Fruit fly (Drosophila melanogaster) whole organism, embryonic: ENCODE data around the gene CG13690.

Source experiments
- Aef1 ChIP-seq: fragments of 200-800 bp; sonication (Bioruptor generic); IDR thresholded peaks from 3 replicates; pipeline ENCODE4 v1.3.6; 2022; ENCODE audit warnings: missing biosample characterization, missing genetic modification characterization
- Atf-2 ChIP-seq: fragments of 200-800 bp; sonication (Bioruptor generic); optimal IDR thresholded peaks from 2 replicates; lab custom pipeline; 2016; ENCODE audit warnings: missing biosample characterization, missing genetic modification characterization
- CG10654 ChIP-seq: fragments of 200-800 bp; sonication (Bioruptor generic); optimal IDR thresholded peaks from 2 replicates; lab custom pipeline; 2016; ENCODE audit warnings: missing biosample characterization, missing genetic modification characterization
- CG11085 ChIP-seq: fragments of 200-800 bp; sonication (Bioruptor generic); IDR thresholded peaks from 2 replicates; pipeline ENCODE4 v1.3.6; 2022; ENCODE audit warnings: missing biosample characterization, missing genetic modification characterization
- CG11247 ChIP-seq: fragments of 200-800 bp; sonication (Bioruptor generic); IDR thresholded peaks from 2 replicates; pipeline ENCODE4 v1.3.6; 2022; ENCODE audit warnings: missing biosample characterization, missing genetic modification characterization
- CG13775 ChIP-seq: fragments of 200-800 bp; sonication (Bioruptor generic); optimal IDR thresholded peaks from 3 replicates; lab custom pipeline; 2017; ENCODE audit warnings: missing biosample characterization, mild to moderate bottlenecking, missing genetic modification characterization
- CG14965 ChIP-seq: fragments of 200-800 bp; sonication (Bioruptor generic); optimal IDR thresholded peaks from 2 replicates; lab custom pipeline; 2016; ENCODE audit warnings: missing biosample characterization, missing genetic modification characterization, borderline replicate concordance
- CG1603 ChIP-seq: fragments of 200-800 bp; sonication (Bioruptor generic); optimal IDR thresholded peaks from 2 replicates; lab custom pipeline; 2019; ENCODE audit warnings: missing biosample characterization, mild to moderate bottlenecking, missing genetic modification characterization, moderate library complexity
- CG18599 ChIP-seq: fragments of 200-800 bp; sonication (Bioruptor generic); optimal IDR thresholded peaks from 3 replicates; lab custom pipeline; 2017; ENCODE audit warnings: missing biosample characterization, missing genetic modification characterization, mild to moderate bottlenecking, moderate library complexity, missing genetic modification reagents
- CG18619 ChIP-seq: fragments of 200-800 bp; sonication (Bioruptor generic); optimal IDR thresholded peaks from 3 replicates; lab custom pipeline; 2017; ENCODE audit warnings: missing biosample characterization, mild to moderate bottlenecking, missing genetic modification characterization
- CG2116 ChIP-seq: fragments of 200-800 bp; sonication (Bioruptor generic); optimal IDR thresholded peaks from 3 replicates; lab custom pipeline; 2018; ENCODE audit warnings: missing biosample characterization, mild to moderate bottlenecking, missing genetic modification characterization
- CG2199 ChIP-seq: fragments of 200-800 bp; sonication (Bioruptor generic); IDR thresholded peaks from 3 replicates; pipeline ENCODE4 v1.3.6; 2022; ENCODE audit warnings: missing biosample characterization, missing genetic modification characterization
- CG30020 ChIP-seq: fragments of 200-800 bp; optimal IDR thresholded peaks from 2 replicates; lab custom pipeline; 2019; ENCODE audit warnings: missing biosample characterization, mild to moderate bottlenecking, missing genetic modification characterization, moderate library complexity
- CG31224 ChIP-seq: fragments of 200-800 bp; sonication (Bioruptor generic); IDR thresholded peaks from 2 replicates; pipeline ENCODE4 v1.3.6; 2022; ENCODE audit warnings: missing biosample characterization, missing genetic modification characterization
- CG31365 ChIP-seq: fragments of 200-800 bp; sonication (Bioruptor generic); optimal IDR thresholded peaks from 2 replicates; lab custom pipeline; 2018; ENCODE audit warnings: missing biosample characterization, mild to moderate bottlenecking, missing genetic modification characterization
- CG3163 ChIP-seq: fragments of 200-800 bp; sonication (Bioruptor generic); optimal IDR thresholded peaks from 3 replicates; lab custom pipeline; 2016; ENCODE audit warnings: missing biosample characterization, missing genetic modification characterization
- CG33213 ChIP-seq: fragments of 200-800 bp; sonication (Bioruptor generic); optimal IDR thresholded peaks from 3 replicates; lab custom pipeline; 2016; ENCODE audit warnings: missing biosample characterization, missing genetic modification characterization
- CG4282 ChIP-seq: fragments of 200-800 bp; sonication (Bioruptor generic); optimal IDR thresholded peaks from 2 replicates; lab custom pipeline; 2016; ENCODE audit warnings: missing biosample characterization, missing genetic modification characterization
- CG6272 ChIP-seq: fragments of 200-800 bp; sonication (Bioruptor generic); IDR thresholded peaks from 2 replicates; pipeline ENCODE4 v1.3.6; 2022; ENCODE audit warnings: missing biosample characterization, missing genetic modification characterization
- CG6765 ChIP-seq: fragments of 200-800 bp; sonication (Bioruptor generic); optimal IDR thresholded peaks from 3 replicates; lab custom pipeline; 2017; ENCODE audit warnings: missing biosample characterization, mild to moderate bottlenecking, missing genetic modification characterization
- CG7357 ChIP-seq: fragments of 200-800 bp; sonication (Bioruptor generic); IDR thresholded peaks from 3 replicates; pipeline ENCODE4 v1.3.6; 2022; ENCODE audit warnings: missing biosample characterization, missing genetic modification characterization
- CG7556 ChIP-seq: fragments of 200-800 bp; sonication (Bioruptor generic); optimal IDR thresholded peaks from 2 replicates; lab custom pipeline; 2017; ENCODE audit warnings: missing biosample characterization, mild to moderate bottlenecking, missing genetic modification characterization
- CG7745 ChIP-seq: fragments of 200-800 bp; sonication (Bioruptor generic); optimal IDR thresholded peaks from 2 replicates; lab custom pipeline; 2018; ENCODE audit warnings: missing biosample characterization, mild to moderate bottlenecking, missing genetic modification characterization, moderate library complexity
- CG8359 ChIP-seq: fragments of 200-800 bp; sonication (Bioruptor generic); optimal IDR thresholded peaks from 2 replicates; lab custom pipeline; 2017; ENCODE audit warnings: missing biosample characterization, mild to moderate bottlenecking, missing genetic modification characterization, borderline replicate concordance
- CG9215 ChIP-seq: fragments of 200-800 bp; sonication (Bioruptor generic); IDR thresholded peaks from 2 replicates; pipeline ENCODE4 v1.3.6; 2022; ENCODE audit warnings: missing biosample characterization, missing genetic modification characterization
- CoRest ChIP-seq: fragments of 200-800 bp; sonication (Bioruptor generic); optimal IDR thresholded peaks from 3 replicates; lab custom pipeline; 2018; ENCODE audit warnings: missing biosample characterization, mild to moderate bottlenecking, missing genetic modification characterization, moderate library complexity
- D19B ChIP-seq: fragments of 200-800 bp; sonication (Bioruptor generic); optimal IDR thresholded peaks from 2 replicates; lab custom pipeline; 2017; ENCODE audit warnings: missing biosample characterization, mild to moderate bottlenecking, missing genetic modification characterization
- Dp ChIP-seq: fragments of 200-800 bp; sonication (Bioruptor generic); optimal IDR thresholded peaks from 2 replicates; lab custom pipeline; 2018; ENCODE audit warnings: missing biosample characterization, mild to moderate bottlenecking, missing genetic modification characterization, moderate library complexity
- ERR ChIP-seq: fragments of 200-800 bp; sonication (Bioruptor generic); optimal IDR thresholded peaks from 2 replicates; lab custom pipeline; 2016; ENCODE audit warnings: missing biosample characterization, missing genetic modification characterization
- Gsc ChIP-seq: fragments of 200-800 bp; sonication (Bioruptor generic); IDR thresholded peaks from 2 replicates; pipeline ENCODE4 v1.3.6; 2022; ENCODE audit warnings: missing biosample characterization, missing genetic modification characterization
- HLHmδ ChIP-seq: fragments of 200-800 bp; sonication (Bioruptor generic); optimal IDR thresholded peaks from 2 replicates; lab custom pipeline; 2018; ENCODE audit warnings: missing biosample characterization, mild to moderate bottlenecking, missing genetic modification characterization, moderate library complexity
- Hsf ChIP-seq: fragments of 200-800 bp; sonication (Bioruptor generic); optimal IDR thresholded peaks from 3 replicates; lab custom pipeline; 2016; ENCODE audit warnings: missing biosample characterization, missing genetic modification characterization
- Med ChIP-seq: fragments of 200-800 bp; sonication (Bioruptor generic); peaks from one replicate; lab custom pipeline; 2016; ENCODE audit warnings: missing biosample characterization, missing genetic modification characterization, mild to moderate bottlenecking, inconsistent platforms, moderate library complexity
- Myb ChIP-seq: fragments of 200-800 bp; sonication (Bioruptor generic); optimal IDR thresholded peaks from 2 replicates; lab custom pipeline; 2016; ENCODE audit warnings: missing biosample characterization, missing genetic modification characterization
- Oaz ChIP-seq: fragments of 200-800 bp; sonication (Bioruptor generic); IDR thresholded peaks from 2 replicates; pipeline ENCODE4 v1.3.6; 2022; ENCODE audit warnings: missing biosample characterization, missing genetic modification characterization
- Opbp ChIP-seq: fragments of 200-800 bp; sonication (Bioruptor generic); IDR thresholded peaks from 3 replicates; pipeline ENCODE4 v1.3.6; 2022; ENCODE audit warnings: missing biosample characterization, missing genetic modification characterization; ENCODE audit not compliant: partially characterized antibody
- Side ChIP-seq: fragments of 200-800 bp; sonication (Bioruptor generic); optimal IDR thresholded peaks from 2 replicates; lab custom pipeline; 2016; ENCODE audit warnings: missing biosample characterization, missing genetic modification characterization
- Sry-δ ChIP-seq: fragments of 200-800 bp; sonication (Bioruptor generic); optimal IDR thresholded peaks from 2 replicates; lab custom pipeline; 2016; ENCODE audit warnings: missing biosample characterization, missing genetic modification characterization
- cas ChIP-seq: fragments of 200-800 bp; sonication (Bioruptor generic); IDR thresholded peaks from 2 replicates; pipeline ENCODE4 v1.3.6; 2022; ENCODE audit warnings: missing biosample characterization, missing genetic modification characterization
- chm ChIP-seq: fragments of 200-800 bp; sonication (Bioruptor generic); IDR thresholded peaks from 2 replicates; pipeline ENCODE4 v1.3.6; 2022; ENCODE audit warnings: missing biosample characterization, missing genetic modification characterization
- ind ChIP-seq: fragments of 200-800 bp; sonication (Bioruptor generic); optimal IDR thresholded peaks from 3 replicates; lab custom pipeline; 2016; ENCODE audit warnings: missing biosample characterization, missing genetic modification characterization
- jumu ChIP-seq: fragments of 200-800 bp; sonication (Bioruptor generic); optimal IDR thresholded peaks from 3 replicates; lab custom pipeline; 2016; ENCODE audit warnings: missing biosample characterization, missing genetic modification characterization
- kni ChIP-seq: fragments of 200-800 bp; sonication (Bioruptor generic); optimal IDR thresholded peaks from 3 replicates; lab custom pipeline; 2017; ENCODE audit warnings: mild to moderate bottlenecking, missing biosample characterization, missing genetic modification reagents, missing genetic modification characterization
- mirr ChIP-seq: fragments of 200-800 bp; sonication (Bioruptor generic); optimal IDR thresholded peaks from 3 replicates; lab custom pipeline; 2018; ENCODE audit warnings: missing biosample characterization, mild to moderate bottlenecking, missing genetic modification characterization
- sd ChIP-seq: fragments of 200-800 bp; sonication (Bioruptor generic); optimal IDR thresholded peaks from 3 replicates; lab custom pipeline; 2018; ENCODE audit warnings: missing biosample characterization, mild to moderate bottlenecking, missing genetic modification characterization, moderate library complexity
- seq ChIP-seq: fragments of 200-800 bp; sonication (Bioruptor generic); IDR thresholded peaks from 2 replicates; pipeline ENCODE4 v1.3.6; 2022; ENCODE audit warnings: missing biosample characterization, missing genetic modification characterization
- tna ChIP-seq: fragments of 200-800 bp; sonication (Bioruptor generic); IDR thresholded peaks from 2 replicates; pipeline ENCODE4 v1.3.6; 2022; ENCODE audit warnings: missing biosample characterization, missing genetic modification characterization; ENCODE audit not compliant: partially characterized antibody
- unc-4 ChIP-seq: fragments of 200-800 bp; sonication (Bioruptor generic); IDR thresholded peaks from 2 replicates; pipeline ENCODE4 v1.3.6; 2022; ENCODE audit warnings: missing biosample characterization, missing genetic modification characterization; ENCODE audit not compliant: partially characterized antibody
- wdn ChIP-seq: fragments of 200-800 bp; sonication (Bioruptor generic); IDR thresholded peaks from 2 replicates; pipeline ENCODE4 v1.3.6; 2022; ENCODE audit warnings: missing biosample characterization, missing genetic modification characterization

CG13690 gene

dm6 chr2L:441455-441730, 21.9 kb upstream of the CG13690 start:
- no peak for TF ChIP-seq CG13775 (GFP tag; lab: Kevin White, UChicago)
- 0 out of 3 replicates have a peak, but pooled peaks have one; percentile 27 for TF ChIP-seq Opbp (GFP tag; lab: Robert Waterston, UW)
- TF ChIP-seq Atf-2 (GFP tag; lab: Kevin White, UChicago) = no peak
- TF ChIP-seq CG7745 (tag; lab: Kevin White, UChicago) = peak; percentile 51
- peak; percentile 30 for TF ChIP-seq Med (GFP tag; lab: Kevin White, UChicago)
- no peak for TF ChIP-seq CG31224
- peak; percentile 13 for TF ChIP-seq kni (GFP tag; lab: Kevin White, UChicago)
- TF ChIP-seq sd (tag; lab: Kevin White, UChicago) = peak; percentile 26
- no peak for TF ChIP-seq CG11085
- TF ChIP-seq Side (GFP tag; lab: Kevin White, UChicago) = no peak

- TF ChIP-seq CoRest (tag; lab: Kevin White, UChicago) = peak; percentile 55
- TF ChIP-seq jumu (GFP tag; lab: Kevin White, UChicago) = no peak
- TF ChIP-seq Sry-δ = no peak
- no peak for TF ChIP-seq CG4282 (GFP tag; lab: Kevin White, UChicago)
- TF ChIP-seq HLHmδ (GFP tag; lab: Kevin White, UChicago) = no peak
- TF ChIP-seq ind (GFP tag; lab: Kevin White, UChicago) = no peak
- no peak for TF ChIP-seq CG3163 (GFP tag; lab: Kevin White, UChicago)
- no peak for TF ChIP-seq CG31365 (tag; lab: Kevin White, UChicago)
- no peak for TF ChIP-seq CG14965 (GFP tag; lab: Kevin White, UChicago)
- no peak for TF ChIP-seq seq (GFP tag; lab: Robert Waterston, UW)
- peak; percentile 24 for TF ChIP-seq CG30020 (tag; lab: Kevin White, UChicago)
- no peak for TF ChIP-seq CG11247 (GFP tag; lab: Robert Waterston, UW)
- peak; percentile 63 for TF ChIP-seq D19B (GFP tag; lab: Kevin White, UChicago)
- TF ChIP-seq ERR (GFP tag; lab: Kevin White, UChicago) = no peak
- no peak for TF ChIP-seq mirr
- TF ChIP-seq chm (GFP tag; lab: Robert Waterston, UW) = 0 out of 2 replicates have a peak, but pooled peaks have one; percentile 26
- no peak for TF ChIP-seq CG9215 (GFP tag; lab: Robert Waterston, UW)
- no peak for TF ChIP-seq Oaz (GFP tag; lab: Robert Waterston, UW)
- TF ChIP-seq tna (GFP tag; lab: Robert Waterston, UW) = no peak
- TF ChIP-seq CG6272 = no peak
- TF ChIP-seq CG7556 = peak; percentile 65
- no peak for TF ChIP-seq Gsc (GFP tag; lab: Robert Waterston, UW)
- no peak for TF ChIP-seq CG1603 (tag; lab: Kevin White, UChicago)
- TF ChIP-seq Myb (GFP tag; lab: Kevin White, UChicago) = no peak
- TF ChIP-seq cas = no peak
- TF ChIP-seq CG10654 = no peak
- no peak for TF ChIP-seq Aef1
- TF ChIP-seq Dp (GFP tag; lab: Kevin White, UChicago) = no peak
- TF ChIP-seq CG7357 (GFP tag; lab: Robert Waterston, UW) = no peak; the same call in 2 of the 3 replicates
- TF ChIP-seq CG18599 = no peak
- TF ChIP-seq wdn = no peak
- TF ChIP-seq CG6765 (GFP tag; lab: Kevin White, UChicago) = no peak
- TF ChIP-seq Hsf (GFP tag; lab: Kevin White, UChicago) = no peak
- TF ChIP-seq CG33213 (GFP tag; lab: Kevin White, UChicago) = no peak
- peak; percentile 2 for TF ChIP-seq CG2116
- no peak for TF ChIP-seq CG8359 (GFP tag; lab: Kevin White, UChicago)
- TF ChIP-seq CG18619 (GFP tag; lab: Kevin White, UChicago) = peak; percentile 9
- TF ChIP-seq unc-4 (GFP tag; lab: Robert Waterston, UW) = no peak
- TF ChIP-seq CG2199 (GFP tag; lab: Robert Waterston, UW) = no peak
Observed at dm6 chr2L:440638-441454, 21.4 kb upstream of the CG13690 start.
